Worm (Caenorhabditis elegans) whole organism, L2 larva: Measurements from ENCODE around the gene M01A8.1.

ENCODE experiments used
- C34F6.9 ChIP-seq: fragments of 150-350 bp; optimal IDR thresholded peaks from 2 replicates; lab custom pipeline; 2014; ENCODE audit warnings: missing biosample characterization, missing genetic modification characterization
- F13H6.1 ChIP-seq: sonication (generic microtip); optimal IDR thresholded peaks from 2 replicates; lab custom pipeline; 2016; ENCODE audit warnings: missing genetic modification characterization, missing compliant biosample characterization
- R02D3.7 ChIP-seq: fragments of 150-350 bp; optimal IDR thresholded peaks from 2 replicates; lab custom pipeline; 2014; ENCODE audit warnings: missing biosample characterization, missing genetic modification characterization
- Y55F3AM.14 ChIP-seq: fragments of 200-800 bp; sonication (Bioruptor generic); optimal IDR thresholded peaks from 2 replicates; lab custom pipeline; 2018; ENCODE audit warnings: mild to moderate bottlenecking, missing genetic modification characterization, missing compliant biosample characterization
- ZK546.5 ChIP-seq: sonication (generic microtip); optimal IDR thresholded peaks from 2 replicates; lab custom pipeline; 2017; ENCODE audit warnings: missing biosample characterization, missing genetic modification characterization
- alr-1 ChIP-seq: fragments of 150-350 bp; optimal IDR thresholded peaks from 2 replicates; lab custom pipeline; 2014; ENCODE audit warnings: missing biosample characterization, missing genetic modification characterization
- aly-2 ChIP-seq: fragments of 150-350 bp; optimal IDR thresholded peaks from 2 replicates; lab custom pipeline; 2014; ENCODE audit warnings: missing biosample characterization, missing genetic modification characterization
- ceh-16 ChIP-seq: fragments of 150-350 bp; optimal IDR thresholded peaks from 2 replicates; lab custom pipeline; 2014; ENCODE audit warnings: missing biosample characterization, missing genetic modification characterization
- ceh-82 ChIP-seq: fragments of 150-350 bp; optimal IDR thresholded peaks from 2 replicates; lab custom pipeline; 2014; ENCODE audit warnings: missing biosample characterization, missing genetic modification characterization
- crh-2 ChIP-seq: sonication (generic microtip); optimal IDR thresholded peaks from 2 replicates; lab custom pipeline; 2017; ENCODE audit warnings: missing biosample characterization, missing genetic modification characterization
- dmd-4 ChIP-seq: sonication (generic microtip); optimal IDR thresholded peaks from 2 replicates; lab custom pipeline; 2017; ENCODE audit warnings: missing biosample characterization, missing genetic modification characterization
- egl-27 ChIP-seq: sonication (generic microtip); optimal IDR thresholded peaks from 3 replicates; lab custom pipeline; 2017; ENCODE audit warnings: missing biosample characterization, missing genetic modification reagents, missing genetic modification characterization
- elt-1 ChIP-seq: fragments of 150-350 bp; optimal IDR thresholded peaks from 2 replicates; lab custom pipeline; 2014; ENCODE audit warnings: missing biosample characterization, missing genetic modification characterization
- elt-3 ChIP-seq: sonication (generic microtip); optimal IDR thresholded peaks from 2 replicates; lab custom pipeline; 2017; ENCODE audit warnings: missing biosample characterization, missing genetic modification characterization
- fos-1 ChIP-seq: fragments of 150-350 bp; optimal IDR thresholded peaks from 2 replicates; lab custom pipeline; 2014; ENCODE audit warnings: missing biosample characterization, missing genetic modification characterization
- gmeb-1 ChIP-seq: fragments of 150-350 bp; optimal IDR thresholded peaks from 2 replicates; lab custom pipeline; 2014; ENCODE audit warnings: missing biosample characterization, missing genetic modification characterization
- lin-11 ChIP-seq: fragments of 150-350 bp; sonication (generic microtip); optimal IDR thresholded peaks from 2 replicates; lab custom pipeline; 2014; ENCODE audit warnings: missing biosample characterization, missing genetic modification characterization, inconsistent platforms, mixed read lengths
- lin-13 ChIP-seq: fragments of 150-350 bp; optimal IDR thresholded peaks from 2 replicates; lab custom pipeline; 2014; ENCODE audit warnings: missing biosample characterization, missing genetic modification reagents, missing genetic modification characterization
- lin-39 ChIP-seq: fragments of 150-350 bp; optimal IDR thresholded peaks from 2 replicates; lab custom pipeline; 2014; ENCODE audit warnings: missing biosample characterization, missing genetic modification reagents, missing genetic modification characterization
- lsy-2 ChIP-seq, 2 experiments: fragments of 150-350 bp in 1 of 2; sonication (generic microtip) in 1 of 2; optimal IDR thresholded peaks; 2 replicates each; lab custom pipeline; 2014 to 2017; ENCODE audit warnings: missing biosample characterization in 2 of 2, missing genetic modification characterization in 2 of 2
- mab-5 ChIP-seq: fragments of 150-350 bp; optimal IDR thresholded peaks from 2 replicates; lab custom pipeline; 2014; ENCODE audit warnings: missing biosample characterization, missing genetic modification characterization
- mbf-1 ChIP-seq: sonication (generic microtip); optimal IDR thresholded peaks from 2 replicates; lab custom pipeline; 2017; ENCODE audit warnings: missing biosample characterization, missing genetic modification characterization
- mdl-1 ChIP-seq, 2 experiments: fragments of 150-350 bp in 1 of 2; sonication (generic microtip) in 1 of 2; optimal IDR thresholded peaks; 2 replicates each; lab custom pipeline; 2017; ENCODE audit warnings: missing biosample characterization in 2 of 2, missing genetic modification characterization in 2 of 2
- nhr-10 ChIP-seq: sonication (generic microtip); optimal IDR thresholded peaks from 2 replicates; lab custom pipeline; 2017; ENCODE audit warnings: missing biosample characterization, missing genetic modification characterization
- nhr-11 ChIP-seq: fragments of 150-350 bp; optimal IDR thresholded peaks from 2 replicates; lab custom pipeline; 2014; ENCODE audit warnings: missing biosample characterization, missing genetic modification characterization
- nhr-12 ChIP-seq: fragments of 150-350 bp; optimal IDR thresholded peaks from 2 replicates; lab custom pipeline; 2014; ENCODE audit warnings: missing biosample characterization, missing genetic modification characterization
- nhr-129 ChIP-seq: fragments of 150-350 bp; optimal IDR thresholded peaks from 2 replicates; lab custom pipeline; 2014; ENCODE audit warnings: missing biosample characterization, missing genetic modification characterization
- nhr-21 ChIP-seq: fragments of 150-350 bp; optimal IDR thresholded peaks from 2 replicates; lab custom pipeline; 2014; ENCODE audit warnings: missing biosample characterization, missing genetic modification characterization
- nhr-23 ChIP-seq: fragments of 150-350 bp; optimal IDR thresholded peaks from 2 replicates; lab custom pipeline; 2014; ENCODE audit warnings: missing biosample characterization, missing genetic modification reagents, missing genetic modification characterization
- nhr-25 ChIP-seq: fragments of 150-350 bp; sonication (generic microtip); optimal IDR thresholded peaks from 3 replicates; lab custom pipeline; 2014; ENCODE audit warnings: missing biosample characterization, missing genetic modification characterization
- nhr-6 ChIP-seq: fragments of 150-350 bp; optimal IDR thresholded peaks from 2 replicates; lab custom pipeline; 2014; ENCODE audit warnings: missing biosample characterization, missing genetic modification characterization
- nhr-77 ChIP-seq: fragments of 150-350 bp; optimal IDR thresholded peaks from 2 replicates; lab custom pipeline; 2014; ENCODE audit warnings: missing biosample characterization, missing genetic modification characterization
- peb-1 ChIP-seq: fragments of 150-350 bp; optimal IDR thresholded peaks from 2 replicates; lab custom pipeline; 2014; ENCODE audit warnings: missing biosample characterization, missing genetic modification characterization
- sem-4 ChIP-seq: fragments of 150-350 bp; optimal IDR thresholded peaks from 2 replicates; lab custom pipeline; 2014; ENCODE audit warnings: missing biosample characterization, missing genetic modification reagents, missing genetic modification characterization
- skn-1 ChIP-seq: sonication (generic microtip); optimal IDR thresholded peaks from 2 replicates; lab custom pipeline; 2017; ENCODE audit warnings: missing biosample characterization, missing genetic modification characterization
- sma-9 ChIP-seq, 2 experiments: fragments of 150-350 bp in 1 of 2; sonication (generic microtip) in 1 of 2; optimal IDR thresholded peaks; 2 replicates each; lab custom pipeline; 2014 to 2016; ENCODE audit warnings: missing genetic modification characterization in 2 of 2, mild to moderate bottlenecking in 1 of 2, missing biosample characterization in 1 of 2, missing compliant biosample characterization in 1 of 2, missing genetic modification reagents in 1 of 2, moderate library complexity in 1 of 2
- unc-39 ChIP-seq: fragments of 150-350 bp; optimal IDR thresholded peaks from 2 replicates; lab custom pipeline; 2014; ENCODE audit warnings: missing biosample characterization, missing genetic modification characterization
- unc-55 ChIP-seq: fragments of 150-350 bp; sonication (generic microtip); optimal IDR thresholded peaks from 3 replicates; lab custom pipeline; 2014; ENCODE audit warnings: missing biosample characterization, missing genetic modification reagents, missing genetic modification characterization
- unc-62 ChIP-seq: fragments of 150-350 bp; optimal IDR thresholded peaks from 2 replicates; lab custom pipeline; 2014; ENCODE audit warnings: missing biosample characterization, missing genetic modification reagents, missing genetic modification characterization
- zag-1 ChIP-seq: fragments of 150-350 bp; optimal IDR thresholded peaks from 2 replicates; lab custom pipeline; 2014; ENCODE audit warnings: missing biosample characterization, missing genetic modification characterization
- ztf-1 ChIP-seq: fragments of 200-800 bp; sonication (Bioruptor generic); conservative IDR thresholded peaks from 2 replicates; pipeline ENCODE4 v1.3.6; 2022; ENCODE audit warnings: missing genetic modification characterization, missing compliant biosample characterization
- ztf-11 ChIP-seq: sonication (generic microtip); optimal IDR thresholded peaks from 2 replicates; lab custom pipeline; 2017; ENCODE audit warnings: missing biosample characterization, missing genetic modification characterization
- ztf-4 ChIP-seq: fragments of 150-350 bp; optimal IDR thresholded peaks from 2 replicates; lab custom pipeline; 2014; ENCODE audit warnings: missing biosample characterization, missing genetic modification characterization

Gene M01A8.1

DNA sequence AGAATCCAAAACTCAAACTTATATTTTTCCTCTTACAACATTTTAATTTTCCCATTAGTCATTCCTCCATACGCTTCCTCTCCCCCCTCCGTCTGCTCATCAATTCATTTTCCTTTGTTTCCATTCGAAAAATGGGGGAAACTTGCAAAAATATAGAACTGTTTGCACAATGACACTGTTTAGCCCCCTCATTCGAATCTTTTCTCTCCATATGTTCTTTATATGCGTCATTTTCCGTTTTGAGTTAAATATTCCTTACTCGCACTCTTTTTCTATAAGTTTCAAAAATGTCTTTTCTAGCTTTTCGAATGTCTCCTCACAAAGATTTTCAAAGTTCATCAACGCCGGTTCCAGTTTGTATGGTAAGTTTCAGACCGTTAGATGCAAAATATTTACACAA lies at the start of gene M01A8.1:
TSS of gene M01A8.1 (plus strand) at position 301 of the 400 bp plus-strand sequence.
- TF ChIP-seq lsy-2 (tag; optimal IDR thresholded peaks at IDR 0.05; lab: Kevin White, UChicago) (no peak), gmeb-1 (tag; lab: Kevin White, UChicago) (no peak), ztf-4 (tag; lab: Kevin White, UChicago) (no peak), Y55F3AM.14 (GFP tag; lab: Kevin White, UChicago) (no peak), nhr-12 (tag; lab: Kevin White, UChicago) (no peak), ZK546.5 (tag; lab: Kevin White, UChicago) (no peak), elt-3 (no peak), skn-1 (no peak), fos-1 (tag; lab: Kevin White, UChicago) (no peak), ceh-16 (tag; lab: Kevin White, UChicago) (no peak), unc-39 (no peak), ztf-11 (tag; lab: Kevin White, UChicago) (no peak), F13H6.1 (tag; lab: Kevin White, UChicago) (no peak), ceh-82 (tag; lab: Kevin White, UChicago) (no peak), nhr-6 (tag; lab: Kevin White, UChicago) (no peak), mbf-1 (tag; lab: Kevin White, UChicago) (no peak), lin-13 (GFP tag; lab: Kevin White, UChicago) (no peak), nhr-21 (tag; lab: Kevin White, UChicago) (no peak), crh-2 (tag; lab: Kevin White, UChicago) (no peak), R02D3.7 (tag; lab: Kevin White, UChicago) (no peak)

DNA sequence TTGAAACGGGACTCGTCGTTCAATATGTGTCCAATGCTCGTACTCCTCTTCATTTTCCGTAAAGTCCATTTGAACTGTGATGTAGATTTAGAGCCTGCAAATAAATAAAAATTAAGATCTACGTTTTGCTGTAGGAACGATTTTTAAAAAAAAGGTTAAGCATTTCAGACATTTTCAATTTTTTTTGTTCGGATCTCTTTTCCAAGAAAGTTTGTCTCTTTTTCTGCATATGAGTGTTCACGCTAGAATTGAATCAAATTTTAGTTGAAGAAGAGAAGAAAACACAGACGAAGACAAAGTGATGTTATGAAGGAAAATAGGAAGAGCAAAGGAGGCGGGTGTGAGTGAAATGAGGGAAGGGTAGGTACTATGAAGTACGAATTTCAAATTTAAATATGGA lies 41.7 kb upstream of the M01A8.1 start, which contains the start of gene npr-29:
TSS of gene npr-29 (minus strand) at position 101 of the 400 bp plus-strand sequence.
- TF ChIP-seq ztf-1 (GFP tag; lab: Robert Waterston, UW) (no peak), nhr-10 (tag; lab: Kevin White, UChicago) (no peak), lin-13 (GFP tag; lab: Kevin White, UChicago) (no peak), egl-27 (tag; lab: Kevin White, UChicago) (no peak), ceh-16 (tag; lab: Kevin White, UChicago) (no peak), fos-1 (tag; lab: Kevin White, UChicago) (no peak), nhr-6 (tag; lab: Kevin White, UChicago) (no peak), F13H6.1 (tag; lab: Kevin White, UChicago) (no peak)
- TF ChIP-seq, all 48 proteins: peak for 0

DNA sequence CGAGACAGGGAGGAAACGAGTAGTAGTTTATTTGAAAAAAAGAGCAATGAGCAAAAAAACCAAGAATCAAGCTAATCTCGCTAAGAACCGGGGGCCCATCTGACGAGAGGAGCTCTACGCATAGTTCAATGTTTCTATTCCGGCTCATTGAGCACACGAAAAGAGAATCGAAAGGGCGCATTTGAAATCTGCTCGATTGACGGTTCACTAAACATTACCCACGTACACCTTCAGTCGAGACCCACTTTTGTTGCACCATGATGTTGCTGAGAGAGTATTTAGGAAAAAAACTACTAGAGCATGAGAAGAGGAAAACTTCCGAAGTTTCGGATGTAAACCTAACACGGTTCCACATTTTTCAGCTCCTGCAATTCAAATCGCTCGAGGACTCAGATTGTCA lies 32.1 kb upstream of the M01A8.1 start:
- TF ChIP-seq nhr-25 (tag; lab: Kevin White, UChicago) (no peak), mdl-1 (tag; optimal IDR thresholded peaks at IDR 0.05; lab: Kevin White, UChicago) (no peak), dmd-4 (tag; lab: Kevin White, UChicago) (no peak), nhr-11 (tag; lab: Kevin White, UChicago) (no peak), skn-1 (no peak)

DNA sequence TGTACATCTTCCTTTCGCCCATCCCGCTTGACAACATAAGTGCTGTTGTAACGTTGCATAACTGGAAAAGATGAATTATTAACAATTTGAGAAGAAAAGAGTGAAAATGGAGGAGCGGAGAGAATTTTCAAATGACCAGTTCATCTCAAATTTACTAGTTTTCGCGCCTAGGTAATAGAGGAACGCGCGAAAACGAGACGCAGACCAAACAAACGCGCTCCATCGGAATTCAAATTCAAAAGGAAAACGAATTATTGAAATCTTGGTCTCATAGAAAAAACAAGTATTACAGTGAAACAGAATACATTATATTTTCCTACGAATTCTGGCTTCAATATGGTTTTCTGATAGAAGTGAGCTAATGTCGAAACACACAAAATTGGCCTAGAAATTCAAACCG lies 28.9 kb upstream of the M01A8.1 start:
- TF ChIP-seq F13H6.1 (tag; lab: Kevin White, UChicago) (no peak), mbf-1 (tag; lab: Kevin White, UChicago) (no peak), aly-2 (tag; lab: Kevin White, UChicago) (no peak), unc-62 (GFP tag; lab: Kevin White, UChicago) (no peak), nhr-10 (tag; lab: Kevin White, UChicago) (no peak), lin-13 (GFP tag; lab: Kevin White, UChicago) (peak; percentile 48), nhr-23 (tag; lab: Kevin White, UChicago) (no peak), nhr-25 (tag; lab: Kevin White, UChicago) (no peak), sem-4 (tag; lab: Kevin White, UChicago) (no peak), ceh-82 (tag; lab: Kevin White, UChicago) (no peak), peb-1 (tag; lab: Kevin White, UChicago) (no peak), alr-1 (tag; lab: Kevin White, UChicago) (no peak), C34F6.9 (tag; lab: Kevin White, UChicago) (peak; percentile 61), crh-2 (tag; lab: Kevin White, UChicago) (no peak), nhr-11 (tag; lab: Kevin White, UChicago) (no peak), egl-27 (tag; lab: Kevin White, UChicago) (no peak), unc-55 (GFP tag; lab: Kevin White, UChicago) (peak; percentile 82), nhr-129 (tag; lab: Kevin White, UChicago) (peak; percentile 65), ceh-16 (tag; lab: Kevin White, UChicago) (no peak), lsy-2 (tag; optimal IDR thresholded peaks at IDR 0.05; lab: Kevin White, UChicago) (peak in 1 of 2 experiments; percentile 71), fos-1 (tag; lab: Kevin White, UChicago) (no peak), ztf-4 (tag; lab: Kevin White, UChicago) (no peak), nhr-21 (tag; lab: Kevin White, UChicago) (no peak), skn-1 (no peak), ztf-1 (GFP tag; lab: Robert Waterston, UW) (no peak), R02D3.7 (tag; lab: Kevin White, UChicago) (no peak), lin-39 (no peak), mab-5 (tag; lab: Kevin White, UChicago) (no peak), gmeb-1 (tag; lab: Kevin White, UChicago) (peak; percentile 75), lin-11 (no peak), unc-39 (no peak), sma-9 (GFP tag; optimal IDR thresholded peaks at IDR 0.05; lab: Kevin White, UChicago) (peak; percentile 3), sma-9 (tag; optimal IDR thresholded peaks at IDR 0.05; lab: Kevin White, UChicago) (no peak), Y55F3AM.14 (GFP tag; lab: Kevin White, UChicago) (no peak), zag-1 (tag; lab: Kevin White, UChicago) (no peak), ZK546.5 (tag; lab: Kevin White, UChicago) (no peak), elt-1 (tag; lab: Kevin White, UChicago) (no peak), nhr-77 (tag; lab: Kevin White, UChicago) (no peak), nhr-12 (tag; lab: Kevin White, UChicago) (no peak)
